Fruit fly (Drosophila melanogaster): ENCODE data around the gene CG46523.

DNA sequence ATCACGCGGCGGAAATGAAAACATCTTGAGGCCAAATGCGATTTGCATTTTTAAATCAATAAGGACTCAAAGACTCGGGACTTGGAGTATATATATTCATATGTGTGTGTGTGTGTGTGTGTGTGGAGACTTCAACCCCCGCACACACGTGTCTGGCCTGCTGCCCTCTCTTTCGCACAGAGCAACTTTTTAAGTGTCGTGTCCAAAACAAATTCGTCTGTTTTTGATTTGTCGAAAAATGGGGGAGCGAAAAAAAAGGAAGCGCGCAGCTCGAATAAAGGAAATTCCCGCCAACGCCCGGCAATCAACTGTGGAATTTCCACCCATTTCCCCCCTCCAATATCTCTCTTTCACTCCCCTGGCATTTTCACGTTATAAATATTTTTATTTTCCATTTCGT is 9.9 kb downstream of the CG46523 start:
- TF ChIP-seq sage (GFP tag; optimal IDR thresholded peaks at IDR 0.05) (no peak), Hnf4 (GFP tag; optimal IDR thresholded peaks at IDR 0.05) (no peak), Hr83 (GFP tag; optimal IDR thresholded peaks at IDR 0.05; ENCODE audit: poor library complexity, severe bottlenecking) (no peak), Hr78 (GFP tag; optimal IDR thresholded peaks at IDR 0.05) (no peak), rgr (GFP tag; optimal IDR thresholded peaks at IDR 0.05) (no peak), Sp1 (GFP tag; optimal IDR thresholded peaks at IDR 0.05) (no peak), Dfd (GFP tag; optimal IDR thresholded peaks at IDR 0.05) (no peak), Mio (GFP tag; optimal IDR thresholded peaks at IDR 0.05) (no peak), dsf (GFP tag; optimal IDR thresholded peaks at IDR 0.05; ENCODE audit: borderline replicate concordance) (no peak), dmrt93B (GFP tag; optimal IDR thresholded peaks at IDR 0.05) (no peak), lola (GFP tag; optimal IDR thresholded peaks at IDR 0.05) (no peak), psq (GFP tag; optimal IDR thresholded peaks at IDR 0.05) (no peak), fru (GFP tag; optimal IDR thresholded peaks at IDR 0.05) (no peak)
